Worm (Caenorhabditis elegans) whole organism, L1 larva: ENCODE results near the gene mxl-2.

Source experiments
- C16A3.4 ChIP-seq: fragments of 150-350 bp; optimal IDR thresholded peaks from 2 replicates; lab custom pipeline; 2014; ENCODE audit warnings: missing biosample characterization, missing genetic modification characterization
- alr-1 ChIP-seq: fragments of 200-800 bp; sonication (Bioruptor generic); optimal IDR thresholded peaks from 2 replicates; lab custom pipeline; 2018; ENCODE audit warnings: borderline replicate concordance, mild to moderate bottlenecking, missing genetic modification characterization, missing compliant biosample characterization
- ceh-8 ChIP-seq: fragments of 200-800 bp; sonication (Bioruptor generic); optimal IDR thresholded peaks from 2 replicates; lab custom pipeline; 2018; ENCODE audit warnings: mild to moderate bottlenecking, missing genetic modification characterization, moderate library complexity, missing compliant biosample characterization
- ceh-90 ChIP-seq: sonication (generic microtip); optimal IDR thresholded peaks from 2 replicates; lab custom pipeline; 2016; ENCODE audit warnings: missing genetic modification characterization, missing compliant biosample characterization
- ces-1 ChIP-seq: fragments of 150-350 bp; optimal IDR thresholded peaks from 2 replicates; lab custom pipeline; 2014; ENCODE audit warnings: missing biosample characterization, missing genetic modification reagents, missing genetic modification characterization
- dpl-1 ChIP-seq, 3 experiments: fragments of 150-350 bp in 2 of 3; sonication (generic microtip) in 1 of 3; optimal IDR thresholded peaks; 2 replicates each; lab custom pipeline; 2014 to 2017; ENCODE audit warnings: missing biosample characterization in 3 of 3, missing genetic modification characterization in 3 of 3, missing genetic modification reagents in 3 of 3
- efl-1 ChIP-seq, 4 experiments: fragments of 150-350 bp; optimal IDR thresholded peaks in 3 of 4; peaks in 1 of 4; 1 replicate in 1 of 4; 2 replicates in 3 of 4; lab custom pipeline; 2014; ENCODE audit warnings: missing biosample characterization in 2 of 4, missing genetic modification characterization in 2 of 4, missing genetic modification reagents in 2 of 4
- efl-3 ChIP-seq: fragments of 200-800 bp; sonication (Bioruptor generic); optimal IDR thresholded peaks from 2 replicates; lab custom pipeline; 2018; ENCODE audit warnings: mild to moderate bottlenecking, missing genetic modification characterization, missing compliant biosample characterization
- egl-27 ChIP-seq, 2 experiments: fragments of 150-350 bp in 1 of 2; sonication (generic microtip); optimal IDR thresholded peaks; 3 replicates each; lab custom pipeline; 2017 to 2018; ENCODE audit warnings: missing biosample characterization in 2 of 2, missing genetic modification characterization in 2 of 2, missing genetic modification reagents in 2 of 2
- elt-2 ChIP-seq: sonication (generic microtip); optimal IDR thresholded peaks from 2 replicates; lab custom pipeline; 2016; ENCODE audit warnings: missing genetic modification characterization, mild to moderate bottlenecking, inconsistent platforms, missing compliant biosample characterization, missing genetic modification reagents
- fkh-8 ChIP-seq: sonication (generic microtip); optimal IDR thresholded peaks from 2 replicates; lab custom pipeline; 2016; ENCODE audit warnings: mild to moderate bottlenecking, missing genetic modification characterization, missing compliant biosample characterization
- grh-1 ChIP-seq: fragments of 200-800 bp; sonication (Bioruptor generic); IDR thresholded peaks from 2 replicates; pipeline ENCODE4 v1.3.6; 2022; ENCODE audit warnings: missing genetic modification reagents, missing genetic modification characterization, missing compliant biosample characterization
- hlh-17 ChIP-seq: fragments of 200-800 bp; sonication (Bioruptor generic); optimal IDR thresholded peaks from 2 replicates; lab custom pipeline; 2018; ENCODE audit warnings: missing genetic modification characterization, mild to moderate bottlenecking, missing compliant biosample characterization, moderate library complexity, borderline replicate concordance
- hlh-4 ChIP-seq: sonication (generic microtip); optimal IDR thresholded peaks from 2 replicates; lab custom pipeline; 2016; ENCODE audit warnings: mild to moderate bottlenecking, missing genetic modification characterization, missing compliant biosample characterization
- irx-1 ChIP-seq: sonication (generic microtip); optimal IDR thresholded peaks from 2 replicates; lab custom pipeline; 2016; ENCODE audit warnings: missing genetic modification characterization, missing compliant biosample characterization
- isw-1 ChIP-seq: fragments of 200-800 bp; sonication (Bioruptor generic); IDR thresholded peaks from 2 replicates; pipeline ENCODE4 v1.3.6; 2022; ENCODE audit warnings: missing genetic modification characterization, missing compliant biosample characterization
- jun-1 ChIP-seq: fragments of 150-350 bp; optimal IDR thresholded peaks from 2 replicates; lab custom pipeline; 2014; ENCODE audit warnings: missing biosample characterization, missing genetic modification reagents, missing genetic modification characterization
- lin-39 ChIP-seq: fragments of 150-350 bp; optimal IDR thresholded peaks from 2 replicates; lab custom pipeline; 2014; ENCODE audit warnings: missing biosample characterization, missing genetic modification reagents, missing genetic modification characterization
- mab-9 ChIP-seq: fragments of 200-800 bp; sonication (Bioruptor generic); IDR thresholded peaks from 2 replicates; pipeline ENCODE4 v1.3.6; 2022; ENCODE audit warnings: missing genetic modification reagents, missing genetic modification characterization, missing compliant biosample characterization
- mep-1 ChIP-seq: fragments of 150-350 bp; optimal IDR thresholded peaks from 2 replicates; lab custom pipeline; 2014; ENCODE audit warnings: missing biosample characterization, missing genetic modification characterization
- nhr-11 ChIP-seq: fragments of 150-350 bp; optimal IDR thresholded peaks from 2 replicates; lab custom pipeline; 2014; ENCODE audit warnings: missing biosample characterization, missing genetic modification characterization
- nhr-20 ChIP-seq: sonication (generic microtip); optimal IDR thresholded peaks from 2 replicates; lab custom pipeline; 2016; ENCODE audit warnings: mild to moderate bottlenecking, missing genetic modification characterization, missing compliant biosample characterization
- nhr-237 ChIP-seq: fragments of 150-350 bp; optimal IDR thresholded peaks from 2 replicates; lab custom pipeline; 2014; ENCODE audit warnings: missing biosample characterization, missing genetic modification characterization
- nhr-71 ChIP-seq: sonication (generic microtip); optimal IDR thresholded peaks from 2 replicates; lab custom pipeline; 2016; ENCODE audit warnings: mild to moderate bottlenecking, missing genetic modification characterization, moderate library complexity, missing compliant biosample characterization
- nhr-85 ChIP-seq: sonication (generic microtip); peaks from one replicate; lab custom pipeline; 2016; ENCODE audit warnings: missing genetic modification characterization, inconsistent platforms, missing compliant biosample characterization
- pag-3 ChIP-seq: sonication (generic microtip); optimal IDR thresholded peaks from 2 replicates; lab custom pipeline; 2017; ENCODE audit warnings: missing genetic modification characterization, mild to moderate bottlenecking, missing compliant biosample characterization, antibody characterized with exemption, borderline replicate concordance; ENCODE audit not compliant: insufficient read depth
- skn-1 ChIP-seq: fragments of 150-350 bp; optimal IDR thresholded peaks from 2 replicates; lab custom pipeline; 2014; ENCODE audit warnings: missing biosample characterization, missing genetic modification characterization
- snpc-4 ChIP-seq: fragments of 150-350 bp; optimal IDR thresholded peaks from 2 replicates; lab custom pipeline; 2014; ENCODE audit warnings: missing biosample characterization, missing genetic modification characterization
- snu-23 ChIP-seq: sonication (generic microtip); optimal IDR thresholded peaks from 2 replicates; lab custom pipeline; 2016; ENCODE audit warnings: missing genetic modification characterization, missing compliant biosample characterization
- sox-4 ChIP-seq: sonication (generic microtip); optimal IDR thresholded peaks from 2 replicates; lab custom pipeline; 2016; ENCODE audit warnings: missing genetic modification characterization, missing compliant biosample characterization
- tbx-2 ChIP-seq: sonication (generic microtip); optimal IDR thresholded peaks from 2 replicates; lab custom pipeline; 2016; ENCODE audit warnings: missing genetic modification characterization, missing compliant biosample characterization
- unc-62 ChIP-seq: fragments of 150-350 bp; optimal IDR thresholded peaks from 2 replicates; lab custom pipeline; 2014; ENCODE audit warnings: missing biosample characterization, missing genetic modification reagents, missing genetic modification characterization
- unc-98 ChIP-seq: fragments of 200-800 bp; sonication (Bioruptor generic); IDR thresholded peaks from 2 replicates; pipeline ENCODE4 v1.3.6; 2022; ENCODE audit warnings: missing genetic modification characterization, missing compliant biosample characterization
- ztf-4 ChIP-seq: fragments of 150-350 bp; optimal IDR thresholded peaks from 2 replicates; lab custom pipeline; 2014; ENCODE audit warnings: missing biosample characterization, missing genetic modification characterization

mxl-2 gene

ce11 chrIII:235115-235514 lies 47.2 kb upstream of the mxl-2 start (continued):
- TF ChIP-seq irx-1 (tag; lab: Kevin White, UChicago) (peak; percentile 86), grh-1 (GFP tag; lab: Robert Waterston, UW) (peak; percentile 58), nhr-85 (tag; lab: Kevin White, UChicago) (peak; percentile 83), lin-39 (peak; percentile 59), isw-1 (GFP tag; lab: Robert Waterston, UW) (peak; percentile 70), nhr-11 (tag; lab: Kevin White, UChicago) (no peak), fkh-8 (tag; lab: Kevin White, UChicago) (peak; percentile 81), hlh-17 (no peak), sox-4 (tag; lab: Kevin White, UChicago) (peak; percentile 54), ceh-90 (tag; lab: Kevin White, UChicago) (peak; percentile 20)

- TF ChIP-seq grh-1 (GFP tag; lab: Robert Waterston, UW): 0 out of 2 replicates have a peak, but pooled peaks have one; percentile 16
Observed at ce11 chrIII:232918-233317, 45.0 kb upstream of the mxl-2 start.

- TF ChIP-seq nhr-71 (tag; lab: Kevin White, UChicago): no peak
- TF ChIP-seq tbx-2 (tag; lab: Kevin White, UChicago): no peak
- TF ChIP-seq unc-62 (GFP tag; lab: Kevin White, UChicago): no peak
- no peak for TF ChIP-seq nhr-85 (tag; lab: Kevin White, UChicago)
- TF ChIP-seq ceh-8: no peak
- TF ChIP-seq jun-1 (tag; lab: Kevin White, UChicago): no peak
- TF ChIP-seq snu-23 (GFP tag; lab: Kevin White, UChicago): no peak
- TF ChIP-seq efl-3: no peak
- TF ChIP-seq mab-9 (GFP tag; lab: Robert Waterston, UW): no peak
- no peak for TF ChIP-seq ztf-4 (tag; lab: Kevin White, UChicago)
- TF ChIP-seq snpc-4 (tag; lab: Kevin White, UChicago): no peak
- TF ChIP-seq unc-98: no peak
- no peak for TF ChIP-seq nhr-11 (tag; lab: Kevin White, UChicago)
- TF ChIP-seq C16A3.4 (tag; lab: Kevin White, UChicago): no peak
- TF ChIP-seq ces-1 (GFP tag; lab: Kevin White, UChicago): no peak
- no peak for TF ChIP-seq egl-27 (tag; optimal IDR thresholded peaks at IDR 0.05; lab: Kevin White, UChicago)
- TF ChIP-seq efl-1 (optimal IDR thresholded peaks at IDR 0.05; lab: Kevin White, UChicago): no peak
- no peak for TF ChIP-seq efl-1 (GFP tag; optimal IDR thresholded peaks at IDR 0.05 in 1 of 2; lab: Kevin White, UChicago)
- no peak for TF ChIP-seq hlh-4 (tag; lab: Kevin White, UChicago)
Observed at ce11 chrIII:230129-230528, 42.2 kb upstream of the mxl-2 start, which contains the start of gene hpo-38. Gene hpo-38 (plus strand): TSS chrIII:230429.

ce11 chrIII:227033-227432 lies 39.1 kb upstream of the mxl-2 start:
- TF ChIP-seq alr-1 (tag; lab: Kevin White, UChicago) (no peak), jun-1 (tag; lab: Kevin White, UChicago) (no peak), nhr-20 (tag; lab: Kevin White, UChicago) (no peak), ceh-8 (no peak), elt-2 (no peak), dpl-1 (GFP tag; optimal IDR thresholded peaks at IDR 0.05; lab: Kevin White, UChicago) (no peak), skn-1 (tag; lab: Kevin White, UChicago) (no peak), mab-9 (GFP tag; lab: Robert Waterston, UW) (no peak), nhr-71 (tag; lab: Kevin White, UChicago) (no peak), mep-1 (tag; lab: Kevin White, UChicago) (no peak), nhr-237 (tag; lab: Kevin White, UChicago) (no peak), snu-23 (GFP tag; lab: Kevin White, UChicago) (no peak), pag-3 (tag; lab: Kevin White, UChicago) (no peak)
